Worm (Caenorhabditis elegans): ENCODE measurements around the gene egas-1.

egas-1 gene

ce11 chrV:18622462-18622861 lies 17.6 kb upstream of the egas-1 start, which contains the start of gene Y69H2.1:
Y69H2.1 (minus strand) TSS chrV:18622562.
- TF ChIP-seq rnt-1 (tag; optimal IDR thresholded peaks at IDR 0.05) (peak; percentile 3), unc-98 (GFP tag; IDR thresholded peaks at IDR 0.05) (no peak)

- TF ChIP-seq mep-1 (tag; optimal IDR thresholded peaks at IDR 0.05) (no peak), ces-1 (GFP tag; optimal IDR thresholded peaks at IDR 0.05) (no peak), ama-1 (optimal IDR thresholded peaks at IDR 0.05) (no peak), ceh-88 (GFP tag; IDR thresholded peaks at IDR 0.05) (no peak), fkh-4 (tag; optimal IDR thresholded peaks at IDR 0.05; ENCODE audit: borderline replicate concordance) (no peak), unc-98 (GFP tag; IDR thresholded peaks at IDR 0.05) (no peak), nhr-84 (tag; optimal IDR thresholded peaks at IDR 0.05) (no peak), nhr-71 (tag; optimal IDR thresholded peaks at IDR 0.05) (no peak), zag-1 (tag; optimal IDR thresholded peaks at IDR 0.05) (no peak)
Observed at ce11 chrV:18626764-18627163, 13.3 kb upstream of the egas-1 start, which contains the start of gene Y69H2.15. Y69H2.15 (minus strand) TSS chrV:18626864.

- TF ChIP-seq lin-14 (GFP tag; optimal IDR thresholded peaks at IDR 0.05) (peak; percentile 47), efl-1 (optimal IDR thresholded peaks at IDR 0.05) (no peak), efl-1 (GFP tag; optimal IDR thresholded peaks at IDR 0.05 in 1 of 2) (peak in 1 of 2 experiments; percentile 69), pag-3 (tag; optimal IDR thresholded peaks at IDR 0.05; ENCODE audit: borderline replicate concordance, insufficient read depth) (peak; percentile 84), lsy-2 (tag; optimal IDR thresholded peaks at IDR 0.05) (peak in 1 of 2 experiments; percentile 13), rnt-1 (tag; optimal IDR thresholded peaks at IDR 0.05) (peak; percentile 43), elt-3 (tag; optimal IDR thresholded peaks at IDR 0.05) (no peak), zag-1 (tag; optimal IDR thresholded peaks at IDR 0.05) (no peak), unc-130 (tag; optimal IDR thresholded peaks at IDR 0.05) (peak; percentile 8)
Observed at ce11 chrV:18627445-18627844, 12.7 kb upstream of the egas-1 start.

- no peak for TF ChIP-seq mdl-1 (tag; optimal IDR thresholded peaks at IDR 0.05)
- TF ChIP-seq fos-1 (tag; optimal IDR thresholded peaks at IDR 0.05) = no peak
- no peak for TF ChIP-seq nhr-85 (tag)
- TF ChIP-seq swsn-7 (tag; optimal IDR thresholded peaks at IDR 0.05) = no peak
- TF ChIP-seq nhr-76 (tag; optimal IDR thresholded peaks at IDR 0.05) = no peak
Observed at ce11 chrV:18628907-18629306, 11.2 kb upstream of the egas-1 start.

ce11 chrV:18631966-18632531 lies 8.1 kb upstream of the egas-1 start:
- no peak for TF ChIP-seq efl-3 (GFP tag; optimal IDR thresholded peaks at IDR 0.05)
- TF ChIP-seq dpl-1 (GFP tag; optimal IDR thresholded peaks at IDR 0.05) = no peak
- TF ChIP-seq nhr-85 (tag) = no peak
- no peak for TF ChIP-seq nhr-76 (tag; optimal IDR thresholded peaks at IDR 0.05)
- TF ChIP-seq lin-14 (GFP tag; optimal IDR thresholded peaks at IDR 0.05) = no peak
- no peak for TF ChIP-seq nhr-12 (tag; optimal IDR thresholded peaks at IDR 0.05)
- no peak for TF ChIP-seq nhr-237 (tag; optimal IDR thresholded peaks at IDR 0.05)
- TF ChIP-seq jun-1 (tag; optimal IDR thresholded peaks at IDR 0.05) = no peak
- no peak for TF ChIP-seq isw-1 (GFP tag; IDR thresholded peaks at IDR 0.05)
- TF ChIP-seq ceh-88 (GFP tag; IDR thresholded peaks at IDR 0.05) = no peak
- no peak for TF ChIP-seq elt-3 (tag; optimal IDR thresholded peaks at IDR 0.05)
- no peak for TF ChIP-seq nhr-20 (tag; optimal IDR thresholded peaks at IDR 0.05)
- no peak for TF ChIP-seq fos-1 (tag; optimal IDR thresholded peaks at IDR 0.05)
- no peak for TF ChIP-seq lin-13 (GFP tag; optimal IDR thresholded peaks at IDR 0.05)

- TF ChIP-seq F16B12.6 (tag; optimal IDR thresholded peaks at IDR 0.05) (no peak), grh-1 (GFP tag; IDR thresholded peaks at IDR 0.05) (no peak), efl-3 (GFP tag; optimal IDR thresholded peaks at IDR 0.05) (no peak), fos-1 (tag; optimal IDR thresholded peaks at IDR 0.05) (no peak), mab-9 (GFP tag; IDR thresholded peaks at IDR 0.05) (no peak), lin-35 (GFP tag; optimal IDR thresholded peaks at IDR 0.05) (no peak), nhr-28 (tag; optimal IDR thresholded peaks at IDR 0.05) (no peak), ztf-4 (tag; optimal IDR thresholded peaks at IDR 0.05) (no peak), mep-1 (tag; optimal IDR thresholded peaks at IDR 0.05) (no peak), irx-1 (tag; optimal IDR thresholded peaks at IDR 0.05) (no peak), snpc-4 (tag; optimal IDR thresholded peaks at IDR 0.05) (no peak), egl-27 (tag; optimal IDR thresholded peaks at IDR 0.05) (no peak), ceh-90 (tag; optimal IDR thresholded peaks at IDR 0.05) (no peak), egl-13 (tag; optimal IDR thresholded peaks at IDR 0.05) (no peak), rnt-1 (tag; optimal IDR thresholded peaks at IDR 0.05) (no peak), unc-86 (tag; optimal IDR thresholded peaks at IDR 0.05) (no peak), hpl-2 (GFP tag; optimal IDR thresholded peaks at IDR 0.05) (no peak), ces-1 (GFP tag; optimal IDR thresholded peaks at IDR 0.05) (no peak), dsc-1 (tag; optimal IDR thresholded peaks at IDR 0.05) (no peak)
Observed at ce11 chrV:18636248-18636647, 3.9 kb upstream of the egas-1 start, which contains the start of gene egas-3. egas-3 (minus strand) TSS chrV:18636348.
